Fruit fly (Drosophila melanogaster) whole organism, embryonic: Measurements from ENCODE around the gene CG31551.

Source experiments
- Antp ChIP-seq: fragments of 200-800 bp; sonication (Bioruptor generic); optimal IDR thresholded peaks from 3 replicates; lab custom pipeline; 2016; ENCODE audit warnings: missing biosample characterization, missing genetic modification characterization
- CG10321 ChIP-seq: fragments of 200-800 bp; sonication (Bioruptor generic); IDR thresholded peaks from 2 replicates; pipeline ENCODE4 v1.3.6; 2022; ENCODE audit warnings: missing biosample characterization, missing genetic modification characterization
- CG10366 ChIP-seq: fragments of 200-800 bp; sonication (Bioruptor generic); IDR thresholded peaks from 2 replicates; pipeline ENCODE4 v1.3.6; 2022; ENCODE audit warnings: missing biosample characterization, missing genetic modification characterization
- CG10543 ChIP-seq: fragments of 200-800 bp; sonication (Bioruptor generic); optimal IDR thresholded peaks from 3 replicates; lab custom pipeline; 2017; ENCODE audit warnings: missing biosample characterization, mild to moderate bottlenecking, missing genetic modification characterization, moderate library complexity
- CG10654 ChIP-seq: fragments of 200-800 bp; sonication (Bioruptor generic); optimal IDR thresholded peaks from 2 replicates; lab custom pipeline; 2016; ENCODE audit warnings: missing biosample characterization, missing genetic modification characterization
- CG14050 ChIP-seq: fragments of 200-800 bp; sonication (Bioruptor generic); IDR thresholded peaks from 3 replicates; pipeline ENCODE4 v1.3.6; 2022; ENCODE audit warnings: missing biosample characterization, missing genetic modification characterization
- CG1602 ChIP-seq: fragments of 200-800 bp; sonication (Bioruptor generic); optimal IDR thresholded peaks from 3 replicates; lab custom pipeline; 2016; ENCODE audit warnings: missing biosample characterization, missing genetic modification characterization
- CG18764 ChIP-seq: fragments of 200-800 bp; sonication (Bioruptor generic); optimal IDR thresholded peaks from 3 replicates; lab custom pipeline; 2016; ENCODE audit warnings: missing biosample characterization, missing genetic modification characterization
- CG30403 ChIP-seq: fragments of 200-800 bp; sonication (Bioruptor generic); optimal IDR thresholded peaks from 3 replicates; lab custom pipeline; 2016; ENCODE audit warnings: missing biosample characterization, missing genetic modification characterization
- CG31365 ChIP-seq: fragments of 200-800 bp; sonication (Bioruptor generic); optimal IDR thresholded peaks from 2 replicates; lab custom pipeline; 2018; ENCODE audit warnings: missing biosample characterization, mild to moderate bottlenecking, missing genetic modification characterization
- CG3281 ChIP-seq: fragments of 200-800 bp; sonication (Bioruptor generic); optimal IDR thresholded peaks from 3 replicates; lab custom pipeline; 2017; ENCODE audit warnings: missing biosample characterization, mild to moderate bottlenecking, missing genetic modification characterization
- CG33213 ChIP-seq: fragments of 200-800 bp; sonication (Bioruptor generic); optimal IDR thresholded peaks from 3 replicates; lab custom pipeline; 2016; ENCODE audit warnings: missing biosample characterization, missing genetic modification characterization
- CG4424 ChIP-seq: fragments of 200-800 bp; sonication (Bioruptor generic); optimal IDR thresholded peaks from 3 replicates; lab custom pipeline; 2016; ENCODE audit warnings: missing biosample characterization, missing genetic modification characterization
- CG4617 ChIP-seq: fragments of 200-800 bp; sonication (Bioruptor generic); optimal IDR thresholded peaks from 3 replicates; lab custom pipeline; 2016; ENCODE audit warnings: missing biosample characterization, missing genetic modification characterization, borderline replicate concordance
- CG8290 ChIP-seq, 3 experiments: fragments of 200-800 bp; sonication (Bioruptor generic); optimal IDR thresholded peaks; 2 replicates each; lab custom pipeline; 2016 to 2019; ENCODE audit warnings: missing biosample characterization in 3 of 3, missing genetic modification characterization in 3 of 3, mild to moderate bottlenecking in 2 of 3, moderate library complexity in 1 of 3
- CG8388 ChIP-seq: fragments of 200-800 bp; sonication (Bioruptor generic); optimal IDR thresholded peaks from 2 replicates; lab custom pipeline; 2019; ENCODE audit warnings: missing biosample characterization, mild to moderate bottlenecking, missing genetic modification characterization, moderate library complexity
- CG9437 ChIP-seq: fragments of 200-800 bp; sonication (Bioruptor generic); optimal IDR thresholded peaks from 2 replicates; lab custom pipeline; 2018; ENCODE audit warnings: missing biosample characterization, mild to moderate bottlenecking, missing genetic modification characterization
- HLH4C ChIP-seq: fragments of 200-800 bp; sonication (Bioruptor generic); IDR thresholded peaks from 3 replicates; pipeline ENCODE4 v1.3.6; 2022; ENCODE audit warnings: missing biosample characterization, missing genetic modification characterization; ENCODE audit not compliant: partially characterized antibody
- Hand ChIP-seq: fragments of 200-800 bp; sonication (Bioruptor generic); optimal IDR thresholded peaks from 2 replicates; lab custom pipeline; 2017; ENCODE audit warnings: mild to moderate bottlenecking, missing biosample characterization, missing genetic modification reagents, missing genetic modification characterization
- HmgZ ChIP-seq: fragments of 200-800 bp; sonication (Bioruptor generic); optimal IDR thresholded peaks from 2 replicates; lab custom pipeline; 2018; ENCODE audit warnings: missing biosample characterization, mild to moderate bottlenecking, missing genetic modification characterization
- Hr78 ChIP-seq, 2 experiments: fragments of 200-800 bp in 1 of 2; fragments of >200 bp in 1 of 2; sonication (Bioruptor generic) in 1 of 2; optimal IDR thresholded peaks; 2 replicates each; lab custom pipeline; 2017 to 2019; ENCODE audit warnings: missing biosample characterization in 2 of 2, missing genetic modification characterization in 2 of 2, mild to moderate bottlenecking in 1 of 2, moderate library complexity in 1 of 2
- Jarid2 ChIP-seq: fragments of 200-800 bp; sonication (Bioruptor generic); optimal IDR thresholded peaks from 3 replicates; lab custom pipeline; 2017; ENCODE audit warnings: mild to moderate bottlenecking, missing biosample characterization, missing genetic modification reagents, missing genetic modification characterization
- Lim3 ChIP-seq: fragments of 200-800 bp; sonication (Bioruptor generic); IDR thresholded peaks from 2 replicates; pipeline ENCODE4 v1.3.6; 2022; ENCODE audit warnings: missing biosample characterization, missing genetic modification characterization
- MESR4 ChIP-seq: fragments of 200-800 bp; sonication (Bioruptor generic); optimal IDR thresholded peaks from 2 replicates; lab custom pipeline; 2018; ENCODE audit warnings: missing biosample characterization, mild to moderate bottlenecking, missing genetic modification characterization, moderate library complexity
- Med ChIP-seq: fragments of 200-800 bp; sonication (Bioruptor generic); peaks from one replicate; lab custom pipeline; 2016; ENCODE audit warnings: missing biosample characterization, missing genetic modification characterization, mild to moderate bottlenecking, inconsistent platforms, moderate library complexity
- Myb ChIP-seq: fragments of 200-800 bp; sonication (Bioruptor generic); optimal IDR thresholded peaks from 2 replicates; lab custom pipeline; 2016; ENCODE audit warnings: missing biosample characterization, missing genetic modification characterization
- Nf-YC ChIP-seq: fragments of 200-800 bp; optimal IDR thresholded peaks from 3 replicates; lab custom pipeline; 2019; ENCODE audit warnings: missing biosample characterization, mild to moderate bottlenecking, missing genetic modification characterization, moderate library complexity
- Vsx1 ChIP-seq: fragments of 200-800 bp; sonication (Bioruptor generic); optimal IDR thresholded peaks from 2 replicates; lab custom pipeline; 2017; ENCODE audit warnings: missing biosample characterization, mild to moderate bottlenecking, missing genetic modification characterization, missing genetic modification reagents
- YL-1 ChIP-seq: fragments of 200-800 bp; sonication (Bioruptor generic); optimal IDR thresholded peaks from 3 replicates; lab custom pipeline; 2017; ENCODE audit warnings: missing biosample characterization, mild to moderate bottlenecking, missing genetic modification characterization
- amos ChIP-seq: fragments of 200-800 bp; sonication (Bioruptor generic); IDR thresholded peaks from 2 replicates; pipeline ENCODE4 v1.3.6; 2022; ENCODE audit warnings: missing biosample characterization, missing genetic modification characterization; ENCODE audit not compliant: partially characterized antibody
- ase ChIP-seq: fragments of 200-800 bp; sonication (Bioruptor generic); IDR thresholded peaks from 3 replicates; pipeline ENCODE4 v1.3.6; 2022; ENCODE audit warnings: missing biosample characterization, missing genetic modification characterization
- bbx ChIP-seq: fragments of 200-800 bp; sonication (Bioruptor generic); IDR thresholded peaks from 2 replicates; pipeline ENCODE4 v1.3.6; 2022; ENCODE audit warnings: missing biosample characterization, missing genetic modification characterization; ENCODE audit not compliant: partially characterized antibody
- bigmax ChIP-seq: fragments of 200-800 bp; sonication (Bioruptor generic); optimal IDR thresholded peaks from 2 replicates; lab custom pipeline; 2018; ENCODE audit warnings: missing biosample characterization, mild to moderate bottlenecking, missing genetic modification characterization
- ci ChIP-seq: fragments of 200-800 bp; sonication (Bioruptor generic); IDR thresholded peaks from 3 replicates; pipeline ENCODE4 v1.3.6; 2022; ENCODE audit warnings: missing biosample characterization, missing genetic modification characterization
- disco-r ChIP-seq: fragments of 200-800 bp; sonication (Bioruptor generic); optimal IDR thresholded peaks from 2 replicates; lab custom pipeline; 2016; ENCODE audit warnings: missing biosample characterization, missing genetic modification characterization
- fd102C ChIP-seq: fragments of 200-800 bp; sonication (Bioruptor generic); optimal IDR thresholded peaks from 2 replicates; lab custom pipeline; 2018; ENCODE audit warnings: missing biosample characterization, mild to moderate bottlenecking, missing genetic modification characterization, moderate library complexity
- fd3F ChIP-seq: fragments of 200-800 bp; sonication (Bioruptor generic); optimal IDR thresholded peaks from 2 replicates; lab custom pipeline; 2018; ENCODE audit warnings: missing biosample characterization, mild to moderate bottlenecking, missing genetic modification characterization, moderate library complexity
- ftz-f1 ChIP-seq: fragments of 200-800 bp; sonication (Bioruptor generic); optimal IDR thresholded peaks from 2 replicates; lab custom pipeline; 2016; ENCODE audit warnings: missing biosample characterization, missing genetic modification characterization
- lola ChIP-seq, 3 experiments: fragments of >200 bp in 2 of 3; fragments of 200-800 bp in 1 of 3; sonication (Bioruptor generic) in 1 of 3; optimal IDR thresholded peaks; 2 replicates each; lab custom pipeline; 2017 to 2019; ENCODE audit warnings: missing biosample characterization in 3 of 3, missing genetic modification characterization in 3 of 3, mild to moderate bottlenecking in 1 of 3, moderate library complexity in 1 of 3
- mirr ChIP-seq: fragments of 200-800 bp; sonication (Bioruptor generic); optimal IDR thresholded peaks from 3 replicates; lab custom pipeline; 2018; ENCODE audit warnings: missing biosample characterization, mild to moderate bottlenecking, missing genetic modification characterization
- nau ChIP-seq: fragments of 200-800 bp; sonication (Bioruptor generic); optimal IDR thresholded peaks from 3 replicates; lab custom pipeline; 2017; ENCODE audit warnings: missing biosample characterization, mild to moderate bottlenecking, missing genetic modification characterization, missing genetic modification reagents
- nerfin-1 ChIP-seq: fragments of 200-800 bp; sonication (Bioruptor generic); optimal IDR thresholded peaks from 3 replicates; lab custom pipeline; 2019; ENCODE audit warnings: missing biosample characterization, mild to moderate bottlenecking, missing genetic modification characterization, moderate library complexity
- odd ChIP-seq: fragments of 200-800 bp; sonication (Bioruptor generic); optimal IDR thresholded peaks from 2 replicates; lab custom pipeline; 2017; ENCODE audit warnings: missing biosample characterization, mild to moderate bottlenecking, missing genetic modification characterization
- onecut ChIP-seq: fragments of 200-800 bp; sonication (Bioruptor generic); IDR thresholded peaks from 2 replicates; pipeline ENCODE4 v1.3.6; 2022; ENCODE audit warnings: missing biosample characterization, missing genetic modification characterization
- pnt ChIP-seq: fragments of 200-800 bp; sonication (Bioruptor generic); optimal IDR thresholded peaks from 3 replicates; lab custom pipeline; 2016; ENCODE audit warnings: missing biosample characterization, missing genetic modification characterization
- salm ChIP-seq: fragments of 200-800 bp; sonication (Bioruptor generic); optimal IDR thresholded peaks from 2 replicates; lab custom pipeline; 2018; ENCODE audit warnings: missing biosample characterization, mild to moderate bottlenecking, missing genetic modification characterization
- sr ChIP-seq: fragments of 200-800 bp; sonication (Bioruptor generic); IDR thresholded peaks from 3 replicates; pipeline ENCODE4 v1.3.6; 2022; ENCODE audit warnings: missing biosample characterization, missing genetic modification characterization
- tin ChIP-seq: fragments of 200-800 bp; sonication (Bioruptor generic); optimal IDR thresholded peaks from 3 replicates; lab custom pipeline; 2016; ENCODE audit warnings: missing biosample characterization, missing genetic modification characterization
- vvl ChIP-seq: fragments of 200-800 bp; sonication (Bioruptor generic); IDR thresholded peaks from 2 replicates; pipeline ENCODE4 v1.3.6; 2022; ENCODE audit warnings: missing biosample characterization, missing genetic modification characterization

CG31551 gene

DNA sequence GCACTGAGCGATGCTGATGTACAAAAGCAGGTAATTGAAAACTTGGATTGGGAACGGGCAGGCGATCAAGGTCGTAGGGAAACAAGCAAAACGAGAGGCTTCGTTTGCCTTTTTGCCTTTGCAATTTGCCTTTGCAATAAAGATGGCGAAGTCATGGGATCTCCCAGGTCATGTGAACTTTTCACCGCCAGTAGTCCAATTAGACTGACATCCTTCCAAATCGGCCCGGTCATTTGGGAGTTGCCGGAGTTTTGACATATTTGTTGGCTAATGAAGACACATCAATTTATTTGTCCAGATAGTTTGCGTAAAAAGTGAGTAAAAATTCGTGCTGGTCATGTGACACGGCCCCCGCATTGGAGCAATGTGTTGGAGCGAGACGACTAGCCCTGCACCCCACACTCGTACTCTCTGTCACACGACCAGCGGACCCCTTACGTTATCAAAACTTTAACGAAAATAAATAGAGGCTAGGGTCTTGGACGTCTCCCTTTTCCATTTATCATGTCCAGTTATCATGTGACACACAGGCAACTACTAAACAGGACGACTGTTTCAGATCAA is 35.6 kb upstream of the CG31551 start (continued):
- peak; percentile 73 for TF ChIP-seq Med (GFP tag; lab: Kevin White, UChicago)
- peak; percentile 13 for TF ChIP-seq bigmax (GFP tag; lab: Kevin White, UChicago)
- TF ChIP-seq MESR4 (GFP tag; lab: Kevin White, UChicago) = peak; percentile 13
- no peak for TF ChIP-seq ci (GFP tag; lab: Robert Waterston, UW)
- no peak for TF ChIP-seq CG1602 (GFP tag; lab: Kevin White, UChicago)
- no peak for TF ChIP-seq CG10654
- TF ChIP-seq Lim3 (GFP tag; lab: Robert Waterston, UW) = no peak
- no peak for TF ChIP-seq CG8290 (GFP tag; optimal IDR thresholded peaks at IDR 0.05; lab: Kevin White, UChicago)
- TF ChIP-seq CG8290 (tag; optimal IDR thresholded peaks at IDR 0.05; lab: Kevin White, UChicago) = peak in 1 of 2 experiments; percentile 19
- no peak for TF ChIP-seq CG31365
- peak; percentile 96 for TF ChIP-seq CG10321 (GFP tag; lab: Robert Waterston, UW)
- no peak for TF ChIP-seq pnt
- no peak for TF ChIP-seq Hand (GFP tag; lab: Kevin White, UChicago)
- TF ChIP-seq ase = no peak
- no peak for TF ChIP-seq disco-r (GFP tag; lab: Kevin White, UChicago)
- TF ChIP-seq Nf-YC (tag; lab: Kevin White, UChicago) = peak; percentile 63
- peak; percentile 78 for TF ChIP-seq YL-1 (GFP tag; lab: Kevin White, UChicago)
- TF ChIP-seq CG30403 (GFP tag; lab: Kevin White, UChicago) = no peak
- TF ChIP-seq lola (GFP tag; optimal IDR thresholded peaks at IDR 0.05; lab: Kevin White, UChicago) = no peak
- no peak for TF ChIP-seq vvl (GFP tag; lab: Robert Waterston, UW)
- peak; percentile 47 for TF ChIP-seq CG4617
- TF ChIP-seq HmgZ (tag; lab: Kevin White, UChicago) = peak; percentile 31
- peak; percentile 24 for TF ChIP-seq mirr
- TF ChIP-seq nau (GFP tag; lab: Kevin White, UChicago) = no peak
- no peak for TF ChIP-seq salm
- TF ChIP-seq CG9437 (GFP tag; lab: Kevin White, UChicago) = peak; percentile 97
- no peak for TF ChIP-seq Myb (GFP tag; lab: Kevin White, UChicago)
- peak; percentile 13 for TF ChIP-seq CG10543
- no peak for TF ChIP-seq CG4424 (GFP tag; lab: Kevin White, UChicago)
- no peak for TF ChIP-seq fd3F
- TF ChIP-seq Vsx1 (GFP tag; lab: Kevin White, UChicago) = no peak
- TF ChIP-seq tin (GFP tag; lab: Kevin White, UChicago) = no peak
- peak; percentile 3 for TF ChIP-seq CG3281 (GFP tag; lab: Kevin White, UChicago)
- TF ChIP-seq Jarid2 = no peak
- peak; percentile 67; the same call in 2 of the 3 replicates for TF ChIP-seq sr
- no peak for TF ChIP-seq onecut (GFP tag; lab: Robert Waterston, UW)
- no peak for TF ChIP-seq odd (GFP tag; lab: Kevin White, UChicago)
- peak; percentile 33; the same call in 1 of the 2 replicates for TF ChIP-seq amos (GFP tag; lab: Robert Waterston, UW)
- no peak for TF ChIP-seq CG10366
- no peak for TF ChIP-seq nerfin-1 (tag; lab: Kevin White, UChicago)
- TF ChIP-seq Antp (GFP tag; lab: Kevin White, UChicago) = no peak
- TF ChIP-seq ftz-f1 (GFP tag; lab: Kevin White, UChicago) = peak; percentile 63
- TF ChIP-seq HLH4C (GFP tag; lab: Robert Waterston, UW) = peak; percentile 45; the same call in 1 of the 3 replicates
- no peak for TF ChIP-seq fd102C (GFP tag; lab: Kevin White, UChicago)
- TF ChIP-seq CG33213 (GFP tag; lab: Kevin White, UChicago) = no peak
- TF ChIP-seq Hr78 (GFP tag; optimal IDR thresholded peaks at IDR 0.05; lab: Kevin White, UChicago) = no peak
- TF ChIP-seq CG8388 = no peak
- no peak for TF ChIP-seq CG14050 (GFP tag; lab: Robert Waterston, UW)
- TF ChIP-seq CG18764 (GFP tag; lab: Kevin White, UChicago) = no peak
- TF ChIP-seq bbx (GFP tag; lab: Robert Waterston, UW) = 0 out of 2 replicates have a peak, but pooled peaks have one; percentile 15
